Fruit fly (Drosophila melanogaster) whole organism, prepupa: ENCODE results near the gene CG43376.

Experiments used
- CG10631 ChIP-seq: fragments of 200-800 bp; sonication (Bioruptor generic); optimal IDR thresholded peaks from 2 replicates; lab custom pipeline; 2016; ENCODE audit warnings: missing biosample characterization, missing genetic modification characterization
- CG10669 ChIP-seq: fragments of 200-800 bp; sonication (Bioruptor generic); optimal IDR thresholded peaks from 3 replicates; lab custom pipeline; 2018; ENCODE audit warnings: missing biosample characterization, mild to moderate bottlenecking, missing genetic modification characterization, moderate library complexity
- CG15336 ChIP-seq: fragments of 200-800 bp; sonication (Bioruptor generic); IDR thresholded peaks from 2 replicates; pipeline ENCODE4 v1.3.6; 2022; ENCODE audit warnings: missing biosample characterization, missing genetic modification characterization
- CG16779 ChIP-seq: fragments of 200-800 bp; sonication (Bioruptor generic); optimal IDR thresholded peaks from 3 replicates; lab custom pipeline; 2017; ENCODE audit warnings: missing biosample characterization, mild to moderate bottlenecking, missing genetic modification characterization
- CG4318 ChIP-seq: fragments of 200-800 bp; sonication (Bioruptor generic); optimal IDR thresholded peaks from 3 replicates; lab custom pipeline; 2017; ENCODE audit warnings: missing biosample characterization, mild to moderate bottlenecking, missing genetic modification characterization
- CG6808 ChIP-seq: fragments of 200-800 bp; sonication (Bioruptor generic); optimal IDR thresholded peaks from 3 replicates; lab custom pipeline; 2017; ENCODE audit warnings: missing biosample characterization, missing genetic modification characterization, mild to moderate bottlenecking, moderate library complexity, missing genetic modification reagents
- Ets96B ChIP-seq: fragments of 200-800 bp; optimal IDR thresholded peaks from 2 replicates; lab custom pipeline; 2019; ENCODE audit warnings: missing biosample characterization, mild to moderate bottlenecking, missing genetic modification characterization, moderate library complexity
- Hr4 ChIP-seq: fragments of 200-800 bp; sonication (Bioruptor generic); optimal IDR thresholded peaks from 3 replicates; lab custom pipeline; 2016; ENCODE audit warnings: missing biosample characterization, missing genetic modification characterization
- Met ChIP-seq: fragments of 200-800 bp; sonication (Bioruptor generic); optimal IDR thresholded peaks from 3 replicates; lab custom pipeline; 2016; ENCODE audit warnings: missing biosample characterization, missing genetic modification characterization
- achi ChIP-seq: fragments of 200-800 bp; sonication (Bioruptor generic); optimal IDR thresholded peaks from 3 replicates; lab custom pipeline; 2016; ENCODE audit warnings: missing biosample characterization, missing genetic modification characterization
- eg ChIP-seq: fragments of 200-800 bp; sonication (Bioruptor generic); IDR thresholded peaks from 3 replicates; pipeline ENCODE4 v1.3.6; 2022; ENCODE audit warnings: missing biosample characterization, missing genetic modification characterization
- topi ChIP-seq: fragments of 200-800 bp; sonication (Bioruptor generic); optimal IDR thresholded peaks from 3 replicates; lab custom pipeline; 2016; ENCODE audit warnings: missing biosample characterization, missing genetic modification characterization

The CG43376 gene

dm6 chr2L:13820948-13821347 is 47.2 kb downstream of the CG43376 start, which contains the start of gene b:
b (plus strand) TSS chr2L:13821248.
- no peak for TF ChIP-seq CG16779 (tag; lab: Kevin White, UChicago)
- no peak for TF ChIP-seq CG10669 (GFP tag; lab: Kevin White, UChicago)
- no peak for TF ChIP-seq CG4318 (GFP tag; lab: Kevin White, UChicago)
- no peak for TF ChIP-seq achi (GFP tag; lab: Kevin White, UChicago)
- TF ChIP-seq CG10631 (GFP tag; lab: Kevin White, UChicago), result no peak
- TF ChIP-seq CG6808 (GFP tag; lab: Kevin White, UChicago), result no peak
- TF ChIP-seq eg (GFP tag; lab: Robert Waterston, UW), result no peak
- no peak for TF ChIP-seq Ets96B (tag; lab: Kevin White, UChicago)
- no peak for TF ChIP-seq Hr4 (GFP tag; lab: Kevin White, UChicago)
- no peak for TF ChIP-seq Met
- no peak for TF ChIP-seq CG15336 (GFP tag; lab: Robert Waterston, UW)
- TF ChIP-seq topi (GFP tag; lab: Kevin White, UChicago), result no peak
